Fruit fly (Drosophila melanogaster): ENCODE measurements around the gene noc.

The noc gene

DNA sequence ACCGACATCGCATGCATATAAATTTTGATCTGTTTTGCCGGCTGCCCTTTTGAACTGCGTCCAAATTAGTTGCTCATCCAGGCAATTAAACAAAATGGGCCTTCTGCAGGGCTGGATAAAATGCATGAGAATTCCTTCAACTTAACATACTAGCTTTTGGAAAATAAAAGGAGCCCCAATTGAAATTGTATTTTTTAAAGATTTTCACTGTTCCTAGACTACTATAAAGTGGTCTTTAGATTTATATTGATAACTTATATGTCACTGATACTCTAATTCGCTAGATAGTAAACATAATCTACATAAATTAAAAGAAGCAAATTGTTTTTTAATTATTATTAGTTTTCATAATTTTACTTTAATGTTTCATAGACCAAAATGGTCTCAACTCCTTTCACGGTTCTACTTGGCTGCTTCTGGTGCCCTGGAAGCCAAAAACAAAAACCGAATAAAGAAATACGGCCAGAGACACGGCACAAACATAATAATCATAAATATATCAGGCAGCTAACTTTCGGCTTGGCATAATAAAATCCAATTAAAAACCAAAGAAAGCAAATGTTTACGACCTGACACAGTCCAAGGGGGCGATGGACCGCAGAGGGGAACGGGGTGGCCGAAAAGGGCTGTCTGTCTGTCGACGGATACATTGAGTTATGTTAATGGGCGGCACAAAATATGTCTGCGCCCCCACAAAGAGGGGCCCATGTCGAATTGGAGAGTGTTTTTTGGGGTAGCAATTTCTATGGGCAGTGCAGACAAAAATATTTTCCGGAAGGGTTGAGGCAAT is 47.0 kb downstream of the noc start (continued):
- TF ChIP-seq Optix (GFP tag; IDR thresholded peaks at IDR 0.05) (no peak), CG11695 (GFP tag; IDR thresholded peaks at IDR 0.05) (no peak), pzg (GFP tag; optimal IDR thresholded peaks at IDR 0.05) (no peak), YL-1 (GFP tag; optimal IDR thresholded peaks at IDR 0.05) (no peak), luna (GFP tag; optimal IDR thresholded peaks at IDR 0.05) (no peak), org-1 (GFP tag; optimal IDR thresholded peaks at IDR 0.05) (no peak), ham (GFP tag; IDR thresholded peaks at IDR 0.05) (no peak), CG11696 (GFP tag; IDR thresholded peaks at IDR 0.05) (no peak), onecut (GFP tag; IDR thresholded peaks at IDR 0.05) (0 out of 2 replicates have a peak, but pooled peaks have one; percentile 9), esg (GFP tag; conservative IDR thresholded peaks at IDR 0.05) (no peak), bsh (GFP tag; optimal IDR thresholded peaks at IDR 0.05) (peak in 1 of 2 experiments; percentile 72), CG11085 (GFP tag; IDR thresholded peaks at IDR 0.05) (no peak), twi (tag; optimal IDR thresholded peaks at IDR 0.05) (no peak), kni (GFP tag; optimal IDR thresholded peaks at IDR 0.05) (no peak), hb (GFP tag; IDR thresholded peaks at IDR 0.05; ENCODE audit: partially characterized antibody) (no peak), tll (GFP tag; optimal IDR thresholded peaks at IDR 0.05) (no peak), Taf1 (GFP tag; IDR thresholded peaks at IDR 0.05) (no peak), CG17802 (tag; optimal IDR thresholded peaks at IDR 0.05) (no peak), CG1024 (GFP tag; IDR thresholded peaks at IDR 0.05) (no peak), en (GFP tag; optimal IDR thresholded peaks at IDR 0.05) (no peak), pros (GFP tag; optimal IDR thresholded peaks at IDR 0.05) (no peak), CrebB (tag; optimal IDR thresholded peaks at IDR 0.05) (no peak), CG31224 (GFP tag; IDR thresholded peaks at IDR 0.05) (no peak), Sox100B (GFP tag; optimal IDR thresholded peaks at IDR 0.05) (peak; percentile 71), CG4730 (GFP tag; IDR thresholded peaks at IDR 0.05) (no peak), CG2129 (GFP tag; IDR thresholded peaks at IDR 0.05; ENCODE audit: partially characterized antibody) (no peak), Ets97D (GFP tag; optimal IDR thresholded peaks at IDR 0.05) (no peak), lbe (GFP tag; optimal IDR thresholded peaks at IDR 0.05) (no peak), lola (GFP tag; optimal IDR thresholded peaks at IDR 0.05) (peak in 1 of 3 experiments; percentile 80), CG11456 (GFP tag; IDR thresholded peaks at IDR 0.05) (no peak), Nf-YA (GFP tag; IDR thresholded peaks at IDR 0.05) (no peak), prd (optimal IDR thresholded peaks at IDR 0.05) (no peak), prd (GFP tag; IDR thresholded peaks at IDR 0.05) (no peak), phol (tag; optimal IDR thresholded peaks at IDR 0.05) (peak; percentile 76), nerfin-2 (GFP tag; IDR thresholded peaks at IDR 0.05; ENCODE audit: partially characterized antibody) (no peak), sob (GFP tag; IDR thresholded peaks at IDR 0.05) (no peak), scrt (GFP tag; optimal IDR thresholded peaks at IDR 0.05) (no peak), CG1529 (GFP tag; optimal IDR thresholded peaks at IDR 0.05) (peak; percentile 50), HLH54F (GFP tag; optimal IDR thresholded peaks at IDR 0.05) (no peak), CG15514 (GFP tag; optimal IDR thresholded peaks at IDR 0.05) (no peak), CG3847 (GFP tag; IDR thresholded peaks at IDR 0.05) (no peak), gcm2 (GFP tag; optimal IDR thresholded peaks at IDR 0.05) (no peak), sc (optimal IDR thresholded peaks at IDR 0.05) (no peak), sc (GFP tag; optimal IDR thresholded peaks at IDR 0.05) (peak; percentile 15), CG11247 (GFP tag; IDR thresholded peaks at IDR 0.05) (no peak), CG9437 (GFP tag; optimal IDR thresholded peaks at IDR 0.05) (peak; percentile 54), CG10979 (tag; optimal IDR thresholded peaks at IDR 0.05) (peak; percentile 77), CG15011 (GFP tag; optimal IDR thresholded peaks at IDR 0.05) (no peak), CG17829 (tag; optimal IDR thresholded peaks at IDR 0.05) (peak; percentile 63), CG3407 (GFP tag; optimal IDR thresholded peaks at IDR 0.05) (peak; percentile 14)

Data from whole organism, embryonic.